Worm (Caenorhabditis elegans) whole organism, L1 larva: ENCODE data around the gene R05G6.5.

Experiments
- fos-1 ChIP-seq: fragments of 150-350 bp; optimal IDR thresholded peaks from 2 replicates; lab custom pipeline; 2014; ENCODE audit warnings: missing biosample characterization, missing genetic modification characterization
- grh-1 ChIP-seq: fragments of 200-800 bp; sonication (Bioruptor generic); IDR thresholded peaks from 2 replicates; pipeline ENCODE4 v1.3.6; 2022; ENCODE audit warnings: missing genetic modification reagents, missing genetic modification characterization, missing compliant biosample characterization
- jun-1 ChIP-seq: fragments of 150-350 bp; optimal IDR thresholded peaks from 2 replicates; lab custom pipeline; 2014; ENCODE audit warnings: missing biosample characterization, missing genetic modification reagents, missing genetic modification characterization
- lin-15B ChIP-seq: fragments of 150-350 bp; sonication (generic microtip); optimal IDR thresholded peaks from 3 replicates; lab custom pipeline; 2014; ENCODE audit warnings: missing biosample characterization, missing genetic modification characterization
- mdl-1 ChIP-seq, 2 experiments: fragments of 150-350 bp; optimal IDR thresholded peaks; 2 replicates each; lab custom pipeline; 2014 to 2017; ENCODE audit warnings: missing biosample characterization in 2 of 2, missing genetic modification characterization in 2 of 2, inconsistent platforms in 1 of 2
- mep-1 ChIP-seq: fragments of 150-350 bp; optimal IDR thresholded peaks from 2 replicates; lab custom pipeline; 2014; ENCODE audit warnings: missing biosample characterization, missing genetic modification characterization
- nhr-77 ChIP-seq: fragments of 150-350 bp; optimal IDR thresholded peaks from 2 replicates; lab custom pipeline; 2014; ENCODE audit warnings: missing biosample characterization, missing genetic modification characterization
- pag-3 ChIP-seq: sonication (generic microtip); optimal IDR thresholded peaks from 2 replicates; lab custom pipeline; 2017; ENCODE audit warnings: missing genetic modification characterization, mild to moderate bottlenecking, missing compliant biosample characterization, antibody characterized with exemption, borderline replicate concordance; ENCODE audit not compliant: insufficient read depth
- tlp-1 ChIP-seq: fragments of 150-350 bp; optimal IDR thresholded peaks from 2 replicates; lab custom pipeline; 2014; ENCODE audit warnings: missing biosample characterization, missing genetic modification characterization
- unc-62 ChIP-seq: fragments of 150-350 bp; optimal IDR thresholded peaks from 2 replicates; lab custom pipeline; 2014; ENCODE audit warnings: missing biosample characterization, missing genetic modification reagents, missing genetic modification characterization
- xbp-1 ChIP-seq: sonication (generic microtip); optimal IDR thresholded peaks from 2 replicates; lab custom pipeline; 2016; ENCODE audit warnings: missing genetic modification characterization, missing compliant biosample characterization
- zag-1 ChIP-seq: fragments of 150-350 bp; optimal IDR thresholded peaks from 2 replicates; lab custom pipeline; 2014; ENCODE audit warnings: missing biosample characterization, missing genetic modification characterization

- no peak for TF ChIP-seq mdl-1 (tag; optimal IDR thresholded peaks at IDR 0.05; lab: Kevin White, UChicago)
- TF ChIP-seq fos-1 (tag; lab: Kevin White, UChicago): no peak
- TF ChIP-seq zag-1 (tag; lab: Kevin White, UChicago): no peak
- TF ChIP-seq nhr-77 (tag; lab: Kevin White, UChicago): no peak
- no peak for TF ChIP-seq jun-1 (tag; lab: Kevin White, UChicago)
- peak; percentile 5 for TF ChIP-seq mep-1
- no peak for TF ChIP-seq xbp-1 (tag; lab: Kevin White, UChicago)
- no peak for TF ChIP-seq lin-15B
- no peak for TF ChIP-seq unc-62
- TF ChIP-seq grh-1 (GFP tag; lab: Robert Waterston, UW): no peak
- TF ChIP-seq pag-3 (tag; lab: Kevin White, UChicago): no peak
- no peak for TF ChIP-seq tlp-1 (tag; lab: Kevin White, UChicago)
Observed at ce11 chrIV:7552958-7553553, 44.9 kb downstream of the R05G6.5 start, which contains the start of gene dif-1.
